Worm (Caenorhabditis elegans): Measurements from ENCODE around the gene sra-38.

The sra-38 gene

ce11 chrX:13882639-13883038, 17.3 kb downstream of the sra-38 start, which contains the start of gene hlb-1 (continued):
- no peak for TF ChIP-seq snpc-3.4 (tag; optimal IDR thresholded peaks at IDR 0.05)
- TF ChIP-seq attf-6 (GFP tag; IDR thresholded peaks at IDR 0.05), result no peak
- TF ChIP-seq egrh-3 (GFP tag; IDR thresholded peaks at IDR 0.05), result no peak
- TF ChIP-seq hmg-1.2 (GFP tag; IDR thresholded peaks at IDR 0.05), result no peak

ce11 chrX:13881760-13882369, 18.1 kb downstream of the sra-38 start:
- TF ChIP-seq F10E7.11 (tag; optimal IDR thresholded peaks at IDR 0.05), result no peak
- TF ChIP-seq Y79H2A.3 (GFP tag; conservative IDR thresholded peaks at IDR 0.05), result no peak
- TF ChIP-seq ztf-6 (GFP tag; IDR thresholded peaks at IDR 0.05), result no peak
- no peak for TF ChIP-seq pbrm-1 (GFP tag; IDR thresholded peaks at IDR 0.05)
- TF ChIP-seq T26A5.8 (tag; optimal IDR thresholded peaks at IDR 0.05), result no peak
- no peak for TF ChIP-seq B0261.1 (tag; optimal IDR thresholded peaks at IDR 0.05)
- no peak for TF ChIP-seq atf-7 (tag; optimal IDR thresholded peaks at IDR 0.05)
- no peak for TF ChIP-seq nfya-2 (GFP tag; IDR thresholded peaks at IDR 0.05)
- no peak for TF ChIP-seq attf-5 (GFP tag; optimal IDR thresholded peaks at IDR 0.05)
- no peak for TF ChIP-seq dpl-1 (GFP tag; optimal IDR thresholded peaks at IDR 0.05)
- TF ChIP-seq egrh-3 (GFP tag; IDR thresholded peaks at IDR 0.05), result no peak
- no peak for TF ChIP-seq let-526 (GFP tag; IDR thresholded peaks at IDR 0.05)
- no peak for TF ChIP-seq B0035.1 (tag; optimal IDR thresholded peaks at IDR 0.05)
- TF ChIP-seq K12H6.12 (tag; optimal IDR thresholded peaks at IDR 0.05), result no peak
- TF ChIP-seq chd-7 (tag; optimal IDR thresholded peaks at IDR 0.05), result no peak
- TF ChIP-seq efl-1 (GFP tag; optimal IDR thresholded peaks at IDR 0.05), result no peak
- no peak for TF ChIP-seq somi-1 (GFP tag; optimal IDR thresholded peaks at IDR 0.05)
- no peak for TF ChIP-seq nhr-120 (GFP tag; IDR thresholded peaks at IDR 0.05)

- TF ChIP-seq ceh-40 (GFP tag; IDR thresholded peaks at IDR 0.05) (no peak), lin-26 (GFP tag; IDR thresholded peaks at IDR 0.05) (no peak), lin-54 (GFP tag; optimal IDR thresholded peaks at IDR 0.05) (no peak), madf-10 (tag; optimal IDR thresholded peaks at IDR 0.05) (no peak), ccch-3 (GFP tag; optimal IDR thresholded peaks at IDR 0.05) (no peak), nhr-80 (tag; optimal IDR thresholded peaks at IDR 0.05) (no peak), repo-1 (tag; optimal IDR thresholded peaks at IDR 0.05) (no peak), F22D6.2 (tag; optimal IDR thresholded peaks at IDR 0.05) (no peak), aptf-2 (GFP tag; conservative IDR thresholded peaks at IDR 0.05) (no peak), efl-1 (GFP tag; optimal IDR thresholded peaks at IDR 0.05) (no peak), F52B5.7 (tag; optimal IDR thresholded peaks at IDR 0.05) (no peak), C17E4.6 (GFP tag; IDR thresholded peaks at IDR 0.05) (no peak), nhr-179 (tag; optimal IDR thresholded peaks at IDR 0.05) (no peak), fkh-3 (tag; optimal IDR thresholded peaks at IDR 0.05) (no peak), cebp-2 (GFP tag; IDR thresholded peaks at IDR 0.05) (no peak), die-1 (tag; optimal IDR thresholded peaks at IDR 0.05) (no peak)
These were observed 21.9 kb downstream of the sra-38 start for ce11 chrX:13878082-13878481.

- TF ChIP-seq sea-2 (GFP tag; IDR thresholded peaks at IDR 0.05) (no peak), akir-1 (GFP tag; optimal IDR thresholded peaks at IDR 0.05) (no peak), athp-1 (tag; optimal IDR thresholded peaks at IDR 0.05) (no peak), mxl-1 (tag; optimal IDR thresholded peaks at IDR 0.05) (no peak), ama-1 (optimal IDR thresholded peaks at IDR 0.05) (no peak), ama-1 (GFP tag; optimal IDR thresholded peaks at IDR 0.05) (no peak), ztf-25 (GFP tag; IDR thresholded peaks at IDR 0.05) (no peak), lsy-27 (tag; optimal IDR thresholded peaks at IDR 0.05; ENCODE audit: borderline replicate concordance, insufficient read depth) (no peak), B0035.1 (tag; optimal IDR thresholded peaks at IDR 0.05) (no peak), nfya-1 (tag; optimal IDR thresholded peaks at IDR 0.05; ENCODE audit: borderline replicate concordance, insufficient read depth) (no peak), let-526 (GFP tag; IDR thresholded peaks at IDR 0.05) (no peak), nhr-120 (GFP tag; IDR thresholded peaks at IDR 0.05) (no peak), chd-7 (tag; optimal IDR thresholded peaks at IDR 0.05) (no peak), nhr-27 (tag; optimal IDR thresholded peaks at IDR 0.05) (no peak), hsf-1 (GFP tag; IDR thresholded peaks at IDR 0.05) (no peak)
These were observed 23.1 kb downstream of the sra-38 start for ce11 chrX:13876860-13877259.

Measured in whole organism, young adult.